Fruit fly (Drosophila melanogaster) whole organism, embryonic: ENCODE measurements around the gene Tmhs.

Source experiments
- Abd-B ChIP-seq: fragments of 200-800 bp; sonication (Bioruptor generic); optimal IDR thresholded peaks from 2 replicates; lab custom pipeline; 2018; ENCODE audit warnings: missing biosample characterization, mild to moderate bottlenecking, missing genetic modification characterization, moderate library complexity
- Ada2b ChIP-seq: fragments of 200-800 bp; sonication (Bioruptor generic); IDR thresholded peaks from 2 replicates; pipeline ENCODE4 v1.3.6; 2022; ENCODE audit warnings: missing biosample characterization, missing genetic modification characterization
- BEAF-32 ChIP-seq: fragments of 200-800 bp; sonication (Bioruptor generic); optimal IDR thresholded peaks from 3 replicates; lab custom pipeline; 2017; ENCODE audit warnings: missing biosample characterization, missing genetic modification characterization, mild to moderate bottlenecking, moderate library complexity, missing genetic modification reagents
- CG10209 ChIP-seq: fragments of 200-800 bp; sonication (Bioruptor generic); optimal IDR thresholded peaks from 3 replicates; lab custom pipeline; 2017; ENCODE audit warnings: missing biosample characterization, mild to moderate bottlenecking, missing genetic modification characterization, missing genetic modification reagents
- CG1024 ChIP-seq: fragments of 200-800 bp; sonication (Bioruptor generic); IDR thresholded peaks from 2 replicates; pipeline ENCODE4 v1.3.6; 2022; ENCODE audit warnings: missing biosample characterization, missing genetic modification characterization
- CG10366 ChIP-seq: fragments of 200-800 bp; sonication (Bioruptor generic); IDR thresholded peaks from 2 replicates; pipeline ENCODE4 v1.3.6; 2022; ENCODE audit warnings: missing biosample characterization, missing genetic modification characterization
- CG10462 ChIP-seq: fragments of 200-800 bp; sonication (Bioruptor generic); optimal IDR thresholded peaks from 2 replicates; lab custom pipeline; 2016; ENCODE audit warnings: missing biosample characterization, missing genetic modification characterization
- CG11247 ChIP-seq: fragments of 200-800 bp; sonication (Bioruptor generic); IDR thresholded peaks from 2 replicates; pipeline ENCODE4 v1.3.6; 2022; ENCODE audit warnings: missing biosample characterization, missing genetic modification characterization
- CG12391 ChIP-seq: fragments of 200-800 bp; sonication (Bioruptor generic); optimal IDR thresholded peaks from 3 replicates; lab custom pipeline; 2018; ENCODE audit warnings: missing biosample characterization, mild to moderate bottlenecking, missing genetic modification characterization, moderate library complexity
- CG13894 ChIP-seq: fragments of 200-800 bp; sonication (Bioruptor generic); optimal IDR thresholded peaks from 3 replicates; lab custom pipeline; 2018; ENCODE audit warnings: missing biosample characterization, mild to moderate bottlenecking, missing genetic modification characterization, moderate library complexity
- CG14014 ChIP-seq: fragments of 200-800 bp; sonication (Bioruptor generic); IDR thresholded peaks from 2 replicates; pipeline ENCODE4 v1.3.6; 2022; ENCODE audit warnings: missing biosample characterization, missing genetic modification characterization
- CG15011 ChIP-seq: fragments of 200-800 bp; sonication (Bioruptor generic); optimal IDR thresholded peaks from 3 replicates; lab custom pipeline; 2018; ENCODE audit warnings: missing biosample characterization, mild to moderate bottlenecking, missing genetic modification characterization
- CG15073 ChIP-seq: fragments of 200-800 bp; sonication (Bioruptor generic); optimal IDR thresholded peaks from 2 replicates; lab custom pipeline; 2016; ENCODE audit warnings: missing biosample characterization, missing genetic modification characterization
- CG16815 ChIP-seq: fragments of 200-800 bp; sonication (Bioruptor generic); optimal IDR thresholded peaks from 3 replicates; lab custom pipeline; 2017; ENCODE audit warnings: missing biosample characterization, mild to moderate bottlenecking, missing genetic modification characterization
- CG17186 ChIP-seq: fragments of 200-800 bp; sonication (Bioruptor generic); optimal IDR thresholded peaks from 3 replicates; lab custom pipeline; 2017; ENCODE audit warnings: missing biosample characterization, missing genetic modification reagents, missing genetic modification characterization
- CG18599 ChIP-seq: fragments of 200-800 bp; sonication (Bioruptor generic); optimal IDR thresholded peaks from 3 replicates; lab custom pipeline; 2017; ENCODE audit warnings: missing biosample characterization, missing genetic modification characterization, mild to moderate bottlenecking, moderate library complexity, missing genetic modification reagents
- CG2678 ChIP-seq: fragments of 200-800 bp; sonication (Bioruptor generic); optimal IDR thresholded peaks from 3 replicates; lab custom pipeline; 2019; ENCODE audit warnings: missing biosample characterization, mild to moderate bottlenecking, missing genetic modification characterization, moderate library complexity
- CG4360 ChIP-seq: fragments of 200-800 bp; sonication (Bioruptor generic); IDR thresholded peaks from 2 replicates; pipeline ENCODE4 v1.3.6; 2022; ENCODE audit warnings: missing biosample characterization, missing genetic modification characterization
- CG7786 ChIP-seq: fragments of 200-800 bp; sonication (Bioruptor generic); optimal IDR thresholded peaks from 2 replicates; lab custom pipeline; 2016; ENCODE audit warnings: missing biosample characterization, missing genetic modification characterization
- CTCF ChIP-seq: fragments of 200-800 bp; sonication (Bioruptor generic); optimal IDR thresholded peaks from 2 replicates; lab custom pipeline; 2017; ENCODE audit warnings: missing biosample characterization, mild to moderate bottlenecking, missing genetic modification characterization, moderate library complexity
- Dad ChIP-seq: fragments of 200-800 bp; sonication (Bioruptor generic); optimal IDR thresholded peaks from 3 replicates; lab custom pipeline; 2016; ENCODE audit warnings: missing biosample characterization, missing genetic modification characterization
- Dll ChIP-seq: fragments of 200-800 bp; sonication (Bioruptor generic); IDR thresholded peaks from 4 replicates; pipeline ENCODE4 v1.3.6; 2022; ENCODE audit warnings: missing biosample characterization, missing genetic modification characterization; ENCODE audit not compliant: partially characterized antibody
- Dp ChIP-seq: fragments of 200-800 bp; sonication (Bioruptor generic); optimal IDR thresholded peaks from 2 replicates; lab custom pipeline; 2018; ENCODE audit warnings: missing biosample characterization, mild to moderate bottlenecking, missing genetic modification characterization, moderate library complexity
- E2f2 ChIP-seq: fragments of 200-800 bp; sonication (Bioruptor generic); IDR thresholded peaks from 2 replicates; pipeline ENCODE4 v1.3.6; 2022; ENCODE audit warnings: missing biosample characterization, missing genetic modification characterization
- Fer1 ChIP-seq: fragments of 200-800 bp; sonication (Bioruptor generic); optimal IDR thresholded peaks from 2 replicates; lab custom pipeline; 2017; ENCODE audit warnings: missing biosample characterization, mild to moderate bottlenecking, missing genetic modification characterization
- Fer3 ChIP-seq: fragments of 200-800 bp; sonication (Bioruptor generic); optimal IDR thresholded peaks from 2 replicates; lab custom pipeline; 2018; ENCODE audit warnings: missing biosample characterization, mild to moderate bottlenecking, missing genetic modification characterization, moderate library complexity
- H2.0 ChIP-seq: fragments of 200-800 bp; sonication (Bioruptor generic); IDR thresholded peaks from 2 replicates; pipeline ENCODE4 v1.3.6; 2022; ENCODE audit warnings: missing biosample characterization, missing genetic modification characterization
- MBD-R2 ChIP-seq: fragments of 200-800 bp; sonication (Bioruptor generic); IDR thresholded peaks from 2 replicates; pipeline ENCODE4 v1.3.6; 2022; ENCODE audit warnings: missing biosample characterization, missing genetic modification characterization
- Max ChIP-seq: fragments of 200-800 bp; sonication (Bioruptor generic); optimal IDR thresholded peaks from 2 replicates; lab custom pipeline; 2016; ENCODE audit warnings: missing biosample characterization, mild to moderate bottlenecking, missing genetic modification characterization
- Ravus ChIP-seq: fragments of 200-800 bp; sonication (Bioruptor generic); IDR thresholded peaks from 2 replicates; pipeline ENCODE4 v1.3.6; 2022; ENCODE audit warnings: missing biosample characterization, missing genetic modification characterization
- Usf ChIP-seq: fragments of 200-800 bp; sonication (Bioruptor generic); optimal IDR thresholded peaks from 2 replicates; lab custom pipeline; 2017; ENCODE audit warnings: missing genotype, missing biosample characterization, missing genetic modification characterization
- aop ChIP-seq: fragments of 200-800 bp; sonication (Bioruptor generic); IDR thresholded peaks from 2 replicates; pipeline ENCODE4 v1.3.6; 2022; ENCODE audit warnings: missing biosample characterization, missing genetic modification characterization
- ara ChIP-seq: fragments of 200-800 bp; sonication (Bioruptor generic); IDR thresholded peaks from 2 replicates; pipeline ENCODE4 v1.3.6; 2022; ENCODE audit warnings: missing biosample characterization, missing genetic modification characterization
- bcd ChIP-seq: fragments of 200-800 bp; sonication (Bioruptor generic); optimal IDR thresholded peaks from 2 replicates; lab custom pipeline; 2017; ENCODE audit warnings: missing biosample characterization, mild to moderate bottlenecking, missing genetic modification characterization
- cad ChIP-seq: fragments of >200 bp; optimal IDR thresholded peaks from 2 replicates; lab custom pipeline; 2017; ENCODE audit warnings: missing biosample characterization, missing genetic modification characterization
- cato ChIP-seq: fragments of 200-800 bp; sonication (Bioruptor generic); optimal IDR thresholded peaks from 2 replicates; lab custom pipeline; 2016; ENCODE audit warnings: missing biosample characterization, missing genetic modification characterization, borderline replicate concordance
- cg ChIP-seq: fragments of 200-800 bp; sonication (Bioruptor generic); optimal IDR thresholded peaks from 3 replicates; lab custom pipeline; 2019; ENCODE audit warnings: missing biosample characterization, mild to moderate bottlenecking, missing genetic modification characterization, moderate library complexity
- chinmo ChIP-seq: fragments of 200-800 bp; sonication (Bioruptor generic); IDR thresholded peaks from 4 replicates; pipeline ENCODE4 v1.3.6; 2022; ENCODE audit warnings: missing biosample characterization, missing genetic modification characterization; ENCODE audit not compliant: partially characterized antibody
- esg ChIP-seq: fragments of 200-800 bp; sonication (Bioruptor generic); conservative IDR thresholded peaks from 2 replicates; pipeline ENCODE4 v1.3.6; 2022; ENCODE audit warnings: missing biosample characterization, missing genetic modification characterization
- fu2 ChIP-seq: fragments of 200-800 bp; sonication (Bioruptor generic); optimal IDR thresholded peaks from 2 replicates; lab custom pipeline; 2016; ENCODE audit warnings: missing biosample characterization, missing genetic modification characterization
- gcm ChIP-seq: fragments of 200-800 bp; sonication (Bioruptor generic); optimal IDR thresholded peaks from 2 replicates; lab custom pipeline; 2019; ENCODE audit warnings: missing biosample characterization, mild to moderate bottlenecking, missing genetic modification characterization, moderate library complexity
- grn ChIP-seq: fragments of 200-800 bp; sonication (Bioruptor generic); optimal IDR thresholded peaks from 3 replicates; lab custom pipeline; 2017; ENCODE audit warnings: missing biosample characterization, missing genetic modification characterization
- gro ChIP-seq: fragments of 200-800 bp; sonication (Bioruptor generic); optimal IDR thresholded peaks from 2 replicates; lab custom pipeline; 2016; ENCODE audit warnings: missing biosample characterization, missing genetic modification characterization
- lola ChIP-seq, 3 experiments: fragments of >200 bp in 2 of 3; fragments of 200-800 bp in 1 of 3; sonication (Bioruptor generic) in 1 of 3; optimal IDR thresholded peaks; 2 replicates each; lab custom pipeline; 2017 to 2019; ENCODE audit warnings: missing biosample characterization in 3 of 3, missing genetic modification characterization in 3 of 3, mild to moderate bottlenecking in 1 of 3, moderate library complexity in 1 of 3
- nerfin-1 ChIP-seq: fragments of 200-800 bp; sonication (Bioruptor generic); optimal IDR thresholded peaks from 3 replicates; lab custom pipeline; 2019; ENCODE audit warnings: missing biosample characterization, mild to moderate bottlenecking, missing genetic modification characterization, moderate library complexity
- prd ChIP-seq, 3 experiments: fragments of >200 bp in 2 of 3; fragments of 200-800 bp in 1 of 3; sonication (Bioruptor generic) in 1 of 3; optimal IDR thresholded peaks in 2 of 3; IDR thresholded peaks in 1 of 3; 2 replicates in 2 of 3; 3 replicates in 1 of 3; pipeline versions ENCODE4 v1.3.6 to Lab custom; 2017 to 2022; ENCODE audit warnings: missing biosample characterization in 1 of 3, missing genetic modification characterization in 1 of 3
- sim ChIP-seq: fragments of 200-800 bp; sonication (Bioruptor generic); IDR thresholded peaks from 2 replicates; pipeline ENCODE4 v1.3.6; 2022; ENCODE audit warnings: missing biosample characterization, missing genetic modification characterization
- slou ChIP-seq: fragments of 200-800 bp; sonication (Bioruptor generic); optimal IDR thresholded peaks from 3 replicates; lab custom pipeline; 2016; ENCODE audit warnings: missing biosample characterization, missing genetic modification characterization
- vnd ChIP-seq: fragments of 200-800 bp; sonication (Bioruptor generic); IDR thresholded peaks from 3 replicates; pipeline ENCODE4 v1.3.6; 2022; ENCODE audit warnings: missing biosample characterization, missing genetic modification characterization; ENCODE audit not compliant: partially characterized antibody
- wor ChIP-seq: fragments of 200-800 bp; sonication (Bioruptor generic); IDR thresholded peaks from 2 replicates; pipeline ENCODE4 v1.3.6; 2022; ENCODE audit warnings: missing biosample characterization, missing genetic modification characterization
- z ChIP-seq: fragments of 200-800 bp; sonication (Bioruptor generic); IDR thresholded peaks from 3 replicates; pipeline ENCODE4 v1.3.6; 2022; ENCODE audit warnings: missing biosample characterization, missing genetic modification characterization

Gene Tmhs

DNA sequence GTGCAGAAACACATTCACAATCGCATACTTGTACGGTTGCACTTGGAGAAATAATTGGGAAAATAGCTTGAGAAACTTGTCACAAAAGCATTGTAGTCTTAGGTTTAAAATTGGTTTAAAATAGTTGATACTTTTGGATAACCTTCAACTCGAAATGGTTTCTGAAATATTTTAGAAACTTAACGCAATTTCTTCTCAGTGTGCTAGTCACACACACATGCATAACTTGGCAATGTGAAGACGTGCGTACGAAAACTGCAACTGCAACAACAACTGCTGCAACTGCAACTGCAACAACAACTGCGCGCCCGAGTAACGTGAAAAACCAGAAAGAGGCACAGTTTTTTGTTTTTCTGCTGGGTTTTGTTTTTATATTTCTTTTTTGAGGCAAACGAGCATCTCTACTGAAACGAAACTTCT lies 678 bp downstream of the Tmhs start (continued):
- TF ChIP-seq CG11247 (GFP tag; lab: Robert Waterston, UW) (peak; percentile 74), CG7786 (GFP tag; lab: Kevin White, UChicago) (peak; percentile 76), CG10366 (peak; percentile 88), bcd (GFP tag; lab: Kevin White, UChicago) (peak; percentile 72), cg (GFP tag; lab: Kevin White, UChicago) (peak; percentile 52), CG12391 (peak; percentile 84), cato (GFP tag; lab: Kevin White, UChicago) (peak; percentile 61), grn (no peak), sim (GFP tag; lab: Robert Waterston, UW) (peak; percentile 82), H2.0 (peak; percentile 79), Dll (GFP tag; lab: Robert Waterston, UW) (no peak), CG4360 (GFP tag; lab: Robert Waterston, UW) (peak; percentile 90), nerfin-1 (tag; lab: Kevin White, UChicago) (peak; percentile 78), Ada2b (peak; percentile 82), Fer3 (tag; lab: Kevin White, UChicago) (peak; percentile 70), gro (GFP tag; lab: Kevin White, UChicago) (no peak), ara (GFP tag; lab: Robert Waterston, UW) (peak; percentile 91), BEAF-32 (GFP tag; lab: Kevin White, UChicago) (no peak), Dad (peak; percentile 61), vnd (no peak), Ravus (GFP tag; lab: Robert Waterston, UW) (peak; percentile 73), chinmo (GFP tag; lab: Robert Waterston, UW) (no peak), prd (optimal IDR thresholded peaks at IDR 0.05; lab: Kevin White, UChicago) (no peak), prd (GFP tag; IDR thresholded peaks at IDR 0.05; lab: Robert Waterston, UW) (peak; percentile 97), CTCF (GFP tag; lab: Kevin White, UChicago) (peak; percentile 39), Max (GFP tag; lab: Kevin White, UChicago) (peak; percentile 77), lola (GFP tag; optimal IDR thresholded peaks at IDR 0.05; lab: Kevin White, UChicago) (peak in 1 of 3 experiments; percentile 85), Usf (GFP tag; lab: Kevin White, UChicago) (peak; percentile 61), Abd-B (GFP tag; lab: Kevin White, UChicago) (peak; percentile 81), CG16815 (GFP tag; lab: Kevin White, UChicago) (peak; percentile 79), CG2678 (tag; lab: Kevin White, UChicago) (peak; percentile 83), CG15073 (GFP tag; lab: Kevin White, UChicago) (no peak), slou (no peak), Dp (GFP tag; lab: Kevin White, UChicago) (no peak), gcm (peak; percentile 59), Fer1 (GFP tag; lab: Kevin White, UChicago) (peak; percentile 63), CG1024 (GFP tag; lab: Robert Waterston, UW) (peak; percentile 86), z (GFP tag; lab: Robert Waterston, UW) (no peak), CG17186 (GFP tag; lab: Kevin White, UChicago) (peak; percentile 49), CG15011 (GFP tag; lab: Kevin White, UChicago) (peak; percentile 40), CG14014 (peak; percentile 62; the same call in 1 of the 2 replicates), CG10462 (peak; percentile 81), cad (no peak), wor (peak; percentile 80), CG18599 (peak; percentile 55), aop (peak; percentile 63), esg (GFP tag; lab: Robert Waterston, UW) (peak; percentile 82), CG10209 (peak; percentile 77), fu2 (GFP tag; lab: Kevin White, UChicago) (peak; percentile 39), CG13894 (tag; lab: Kevin White, UChicago) (no peak), MBD-R2 (GFP tag; lab: Robert Waterston, UW) (no peak), E2f2 (GFP tag; lab: Robert Waterston, UW) (peak; percentile 54; the same call in 1 of the 2 replicates)
